Worm (Caenorhabditis elegans) whole organism, L4 larva: ENCODE measurements around the gene srtx-1.

Experiments
- D1046.2 ChIP-seq: fragments of 200-800 bp; sonication (Bioruptor generic); IDR thresholded peaks from 2 replicates; pipeline ENCODE4 v1.3.6; 2022; ENCODE audit warnings: missing genetic modification characterization, missing compliant biosample characterization
- F26F4.8 ChIP-seq: fragments of 200-800 bp; sonication (Bioruptor generic); conservative IDR thresholded peaks from 2 replicates; pipeline ENCODE4 v1.3.6; 2022; ENCODE audit warnings: missing genetic modification characterization, missing compliant biosample characterization
- T26A8.4 ChIP-seq: fragments of 200-800 bp; sonication (Bioruptor generic); IDR thresholded peaks from 2 replicates; pipeline ENCODE4 v1.3.6; 2022; ENCODE audit warnings: missing genetic modification characterization, missing compliant biosample characterization
- ZK337.2 ChIP-seq: fragments of 200-800 bp; sonication (Bioruptor generic); IDR thresholded peaks from 2 replicates; pipeline ENCODE4 v1.3.6; 2022; ENCODE audit warnings: missing genetic modification reagents, missing genetic modification characterization, missing compliant biosample characterization
- aha-1 ChIP-seq: fragments of 150-350 bp; peaks from one replicate; lab custom pipeline; 2014; ENCODE audit warnings: missing biosample characterization, missing genetic modification characterization
- attf-4 ChIP-seq: sonication (generic microtip); optimal IDR thresholded peaks from 3 replicates; lab custom pipeline; 2017; ENCODE audit warnings: missing biosample characterization, missing genetic modification characterization
- ceh-20 ChIP-seq: fragments of 200-800 bp; sonication (Bioruptor generic); IDR thresholded peaks from 2 replicates; pipeline ENCODE4 v1.3.6; 2022; ENCODE audit warnings: missing genetic modification reagents, missing genetic modification characterization, missing compliant biosample characterization
- ceh-28 ChIP-seq: fragments of 150-350 bp; optimal IDR thresholded peaks from 2 replicates; lab custom pipeline; 2014; ENCODE audit warnings: missing biosample characterization, missing genetic modification reagents, missing genetic modification characterization
- ces-1 ChIP-seq: fragments of 150-350 bp; sonication (generic microtip); optimal IDR thresholded peaks from 4 replicates; lab custom pipeline; 2014; ENCODE audit warnings: missing biosample characterization, missing genetic modification reagents, missing genetic modification characterization
- ctbp-1 ChIP-seq: fragments of 200-800 bp; sonication (Bioruptor generic); IDR thresholded peaks from 2 replicates; pipeline ENCODE4 v1.3.6; 2022; ENCODE audit warnings: missing genetic modification reagents, missing genetic modification characterization, missing compliant biosample characterization
- daf-16 ChIP-seq, 3 experiments: sonication (generic microtip); optimal IDR thresholded peaks; 2 replicates each; lab custom pipeline; 2016 to 2017; ENCODE audit warnings: missing genetic modification characterization in 3 of 3, missing genetic modification reagents in 3 of 3, mild to moderate bottlenecking in 2 of 3, missing compliant biosample characterization in 2 of 3, missing biosample characterization in 1 of 3, moderate library complexity in 1 of 3
- daf-19 ChIP-seq: fragments of 200-800 bp; sonication (Bioruptor generic); conservative IDR thresholded peaks from 2 replicates; pipeline ENCODE4 v1.3.6; 2022; ENCODE audit warnings: missing genetic modification characterization, missing compliant biosample characterization
- daf-8 ChIP-seq: fragments of 200-800 bp; sonication (Bioruptor generic); IDR thresholded peaks from 2 replicates; pipeline ENCODE4 v1.3.6; 2022; ENCODE audit warnings: missing genetic modification characterization, missing compliant biosample characterization
- dmd-8 ChIP-seq: fragments of 200-800 bp; sonication (Bioruptor generic); IDR thresholded peaks from 2 replicates; pipeline ENCODE4 v1.3.6; 2022; ENCODE audit warnings: missing genetic modification characterization, missing compliant biosample characterization
- dmd-9 ChIP-seq: fragments of 200-800 bp; sonication (Bioruptor generic); IDR thresholded peaks from 2 replicates; pipeline ENCODE4 v1.3.6; 2022; ENCODE audit warnings: missing genetic modification reagents, missing genetic modification characterization, missing compliant biosample characterization
- dpl-1 ChIP-seq: fragments of 150-350 bp; optimal IDR thresholded peaks from 2 replicates; lab custom pipeline; 2014; ENCODE audit warnings: missing biosample characterization, missing genetic modification reagents, missing genetic modification characterization
- dve-1 ChIP-seq: sonication (generic microtip); optimal IDR thresholded peaks from 2 replicates; lab custom pipeline; 2017; ENCODE audit warnings: antibody characterized with exemption, mild to moderate bottlenecking, missing genetic modification characterization, missing compliant biosample characterization; ENCODE audit not compliant: insufficient read depth
- egl-27 ChIP-seq: sonication (generic microtip); optimal IDR thresholded peaks from 3 replicates; lab custom pipeline; 2017; ENCODE audit warnings: missing biosample characterization, missing genetic modification reagents, missing genetic modification characterization
- hif-1 ChIP-seq, 2 experiments: sonication (generic microtip); optimal IDR thresholded peaks; 2 replicates each; lab custom pipeline; 2016 to 2017; ENCODE audit warnings: missing compliant biosample characterization in 2 of 2, missing genetic modification characterization in 2 of 2, missing genetic modification reagents in 2 of 2, missing genotype in 2 of 2, mild to moderate bottlenecking in 1 of 2
- hlh-11 ChIP-seq: fragments of 200-800 bp; sonication (Bioruptor generic); optimal IDR thresholded peaks from 2 replicates; lab custom pipeline; 2018; ENCODE audit warnings: mild to moderate bottlenecking, missing genetic modification characterization, missing compliant biosample characterization
- hlh-30 ChIP-seq: sonication (generic microtip); optimal IDR thresholded peaks from 2 replicates; lab custom pipeline; 2017; ENCODE audit warnings: antibody characterized with exemption, mild to moderate bottlenecking, missing genetic modification characterization, missing compliant biosample characterization; ENCODE audit not compliant: insufficient read depth
- hmg-1.1 ChIP-seq: fragments of 200-800 bp; sonication (Bioruptor generic); IDR thresholded peaks from 2 replicates; pipeline ENCODE4 v1.3.6; 2022; ENCODE audit warnings: missing genetic modification reagents, missing genetic modification characterization, missing compliant biosample characterization
- jun-1 ChIP-seq: fragments of 150-350 bp; optimal IDR thresholded peaks from 2 replicates; lab custom pipeline; 2014; ENCODE audit warnings: missing biosample characterization, missing genetic modification reagents, missing genetic modification characterization
- lir-3 ChIP-seq: sonication (generic microtip); optimal IDR thresholded peaks from 2 replicates; lab custom pipeline; 2016; ENCODE audit warnings: mild to moderate bottlenecking, missing genetic modification characterization, missing compliant biosample characterization
- lsy-2 ChIP-seq, 2 experiments: fragments of 150-350 bp in 1 of 2; sonication (generic microtip) in 1 of 2; optimal IDR thresholded peaks; 2 replicates each; lab custom pipeline; 2014 to 2017; ENCODE audit warnings: missing biosample characterization in 2 of 2, missing genetic modification characterization in 2 of 2
- madf-9 ChIP-seq: fragments of 200-800 bp; sonication (Bioruptor generic); conservative IDR thresholded peaks from 2 replicates; pipeline ENCODE4 v1.3.6; 2022; ENCODE audit warnings: missing genetic modification reagents, missing genetic modification characterization, missing compliant biosample characterization
- mdl-1 ChIP-seq, 2 experiments: fragments of 150-350 bp in 1 of 2; sonication (generic microtip) in 1 of 2; optimal IDR thresholded peaks; 2 replicates each; lab custom pipeline; 2014 to 2017; ENCODE audit warnings: missing biosample characterization in 2 of 2, missing genetic modification characterization in 2 of 2
- mxl-3 ChIP-seq: fragments of 200-800 bp; sonication (Bioruptor generic); optimal IDR thresholded peaks from 2 replicates; lab custom pipeline; 2018; ENCODE audit warnings: mild to moderate bottlenecking, missing genetic modification characterization, missing compliant biosample characterization
- nhr-10 ChIP-seq: fragments of 150-350 bp; optimal IDR thresholded peaks from 2 replicates; lab custom pipeline; 2014; ENCODE audit warnings: missing biosample characterization, missing genetic modification characterization
- nhr-102 ChIP-seq: sonication (generic microtip); optimal IDR thresholded peaks from 2 replicates; lab custom pipeline; 2016; ENCODE audit warnings: mild to moderate bottlenecking, missing genetic modification characterization, moderate library complexity, missing compliant biosample characterization
- nhr-111 ChIP-seq: fragments of 200-800 bp; sonication (Bioruptor generic); optimal IDR thresholded peaks from 2 replicates; lab custom pipeline; 2018; ENCODE audit warnings: mild to moderate bottlenecking, missing genetic modification characterization, missing compliant biosample characterization
- nhr-25 ChIP-seq: sonication (generic microtip); optimal IDR thresholded peaks from 2 replicates; lab custom pipeline; 2017; ENCODE audit warnings: missing genetic modification characterization, mild to moderate bottlenecking, missing compliant biosample characterization, antibody characterized with exemption, moderate library complexity, borderline replicate concordance; ENCODE audit not compliant: insufficient read depth
- nhr-42 ChIP-seq: fragments of 200-800 bp; sonication (Bioruptor generic); IDR thresholded peaks from 2 replicates; pipeline ENCODE4 v1.3.6; 2022; ENCODE audit warnings: missing genetic modification characterization, missing compliant biosample characterization
- nhr-48 ChIP-seq: sonication (generic microtip); optimal IDR thresholded peaks from 2 replicates; lab custom pipeline; 2016; ENCODE audit warnings: mild to moderate bottlenecking, missing genetic modification characterization, missing compliant biosample characterization
- nhr-6 ChIP-seq: fragments of 150-350 bp; optimal IDR thresholded peaks from 2 replicates; lab custom pipeline; 2014; ENCODE audit warnings: missing biosample characterization, missing genetic modification characterization
- nhr-77 ChIP-seq: fragments of 150-350 bp; optimal IDR thresholded peaks from 2 replicates; lab custom pipeline; 2014; ENCODE audit warnings: missing biosample characterization, missing genetic modification characterization
- pqm-1 ChIP-seq: sonication (generic microtip); optimal IDR thresholded peaks from 2 replicates; lab custom pipeline; 2017; ENCODE audit warnings: missing biosample characterization, missing genetic modification characterization
- rbr-2 ChIP-seq: sonication (generic microtip); optimal IDR thresholded peaks from 2 replicates; lab custom pipeline; 2016; ENCODE audit warnings: missing genotype, missing genetic modification characterization, missing compliant biosample characterization
- saeg-2 ChIP-seq: fragments of 200-800 bp; sonication (Bioruptor generic); IDR thresholded peaks from 2 replicates; pipeline ENCODE4 v1.3.6; 2022; ENCODE audit warnings: missing genetic modification reagents, missing genetic modification characterization, missing compliant biosample characterization
- sdz-12 ChIP-seq: fragments of 200-800 bp; sonication (Bioruptor generic); optimal IDR thresholded peaks from 2 replicates; lab custom pipeline; 2018; ENCODE audit warnings: mild to moderate bottlenecking, missing genetic modification characterization, missing compliant biosample characterization
- skn-1 ChIP-seq: fragments of 150-350 bp; optimal IDR thresholded peaks from 2 replicates; lab custom pipeline; 2014; ENCODE audit warnings: missing biosample characterization, missing genetic modification characterization
- snpc-1.2 ChIP-seq: fragments of 200-800 bp; sonication (Bioruptor generic); IDR thresholded peaks from 2 replicates; pipeline ENCODE4 v1.3.6; 2022; ENCODE audit warnings: missing genetic modification reagents, missing genetic modification characterization, missing compliant biosample characterization
- snpc-4 ChIP-seq: fragments of 150-350 bp; optimal IDR thresholded peaks from 2 replicates; lab custom pipeline; 2014; ENCODE audit warnings: missing biosample characterization, missing genetic modification characterization
- spr-1 ChIP-seq: sonication (generic microtip); optimal IDR thresholded peaks from 2 replicates; lab custom pipeline; 2016; ENCODE audit warnings: mild to moderate bottlenecking, missing genetic modification characterization, missing compliant biosample characterization
- unc-62 ChIP-seq, 3 experiments: fragments of 150-350 bp in 1 of 3; sonication (generic microtip); optimal IDR thresholded peaks in 2 of 3; peaks in 1 of 3; 1 replicate in 1 of 3; 2 replicates in 2 of 3; lab custom pipeline; 2014 to 2017; ENCODE audit warnings: missing biosample characterization in 3 of 3, missing genetic modification characterization in 3 of 3, missing genetic modification reagents in 3 of 3, missing genotype in 1 of 3
- zfp-3 ChIP-seq: fragments of 200-800 bp; sonication (Bioruptor generic); conservative IDR thresholded peaks from 2 replicates; pipeline ENCODE4 v1.3.6; 2022; ENCODE audit warnings: missing genetic modification reagents, missing genetic modification characterization, missing compliant biosample characterization

Gene srtx-1

ce11 chrIV:7400502-7401118, 20.4 kb upstream of the srtx-1 start:
- TF ChIP-seq hlh-30 (peak; percentile 2), rbr-2 (tag; lab: Kevin White, UChicago) (peak; percentile 5), hif-1 (tag; optimal IDR thresholded peaks at IDR 0.05; lab: Kevin White, UChicago) (peak in 1 of 2 experiments; percentile 25), mdl-1 (tag; optimal IDR thresholded peaks at IDR 0.05; lab: Kevin White, UChicago) (peak in 1 of 2 experiments; percentile 25), aha-1 (tag; lab: Kevin White, UChicago) (peak; percentile 41), ceh-20 (GFP tag; lab: Robert Waterston, UW) (no peak), unc-62 (GFP tag; optimal IDR thresholded peaks at IDR 0.05 in 1 of 2; lab: Kevin White, UChicago) (peak in 1 of 2 experiments; percentile 76), unc-62 (tag; optimal IDR thresholded peaks at IDR 0.05; lab: Kevin White, UChicago) (no peak), hmg-1.1 (GFP tag; lab: Robert Waterston, UW) (0 out of 2 replicates have a peak, but pooled peaks have one; percentile 14), hlh-11 (tag; lab: Kevin White, UChicago) (peak; percentile 4), nhr-10 (tag; lab: Kevin White, UChicago) (no peak)

- no peak for TF ChIP-seq nhr-25 (tag; lab: Kevin White, UChicago)
- TF ChIP-seq dmd-8 (GFP tag; lab: Robert Waterston, UW) = no peak
- TF ChIP-seq egl-27 (tag; lab: Kevin White, UChicago) = no peak
- no peak for TF ChIP-seq ces-1 (GFP tag; lab: Kevin White, UChicago)
- peak; percentile 74 for TF ChIP-seq ceh-20 (GFP tag; lab: Robert Waterston, UW)
- TF ChIP-seq hlh-11 (tag; lab: Kevin White, UChicago) = peak; percentile 74
- no peak for TF ChIP-seq attf-4 (tag; lab: Kevin White, UChicago)
- TF ChIP-seq nhr-77 (tag; lab: Kevin White, UChicago) = no peak
- TF ChIP-seq daf-16 (GFP tag; optimal IDR thresholded peaks at IDR 0.05; lab: Kevin White, UChicago) = no peak
- TF ChIP-seq daf-16 (tag; optimal IDR thresholded peaks at IDR 0.05; lab: Kevin White, UChicago) = no peak
- TF ChIP-seq nhr-42 (GFP tag; lab: Robert Waterston, UW) = no peak
- no peak for TF ChIP-seq nhr-102 (tag; lab: Kevin White, UChicago)
- no peak for TF ChIP-seq skn-1 (tag; lab: Kevin White, UChicago)
- TF ChIP-seq dpl-1 (GFP tag; lab: Kevin White, UChicago) = peak; percentile 5
- no peak for TF ChIP-seq ZK337.2 (GFP tag; lab: Robert Waterston, UW)
- no peak for TF ChIP-seq zfp-3 (GFP tag; lab: Robert Waterston, UW)
- no peak for TF ChIP-seq saeg-2
- no peak for TF ChIP-seq snpc-4 (tag; lab: Kevin White, UChicago)
- no peak for TF ChIP-seq snpc-1.2 (GFP tag; lab: Robert Waterston, UW)
- TF ChIP-seq dmd-9 (GFP tag; lab: Robert Waterston, UW) = no peak
- peak in 1 of 2 experiments; percentile 61 for TF ChIP-seq unc-62 (GFP tag; optimal IDR thresholded peaks at IDR 0.05 in 1 of 2; lab: Kevin White, UChicago)
- TF ChIP-seq unc-62 (tag; optimal IDR thresholded peaks at IDR 0.05; lab: Kevin White, UChicago) = no peak
- no peak for TF ChIP-seq nhr-6 (tag; lab: Kevin White, UChicago)
- TF ChIP-seq pqm-1 (tag; lab: Kevin White, UChicago) = no peak
- TF ChIP-seq lir-3 = no peak
- TF ChIP-seq F26F4.8 (GFP tag; lab: Robert Waterston, UW) = no peak
- peak; percentile 88 for TF ChIP-seq ctbp-1 (GFP tag; lab: Robert Waterston, UW)
- no peak for TF ChIP-seq dve-1 (tag; lab: Kevin White, UChicago)
- no peak for TF ChIP-seq daf-8
- TF ChIP-seq ceh-28 (tag; lab: Kevin White, UChicago) = peak; percentile 56
- no peak for TF ChIP-seq madf-9 (GFP tag; lab: Robert Waterston, UW)
- peak in 1 of 2 experiments; percentile 65 for TF ChIP-seq hif-1 (tag; optimal IDR thresholded peaks at IDR 0.05; lab: Kevin White, UChicago)
- TF ChIP-seq mxl-3 = no peak
- TF ChIP-seq sdz-12 (GFP tag; lab: Kevin White, UChicago) = no peak
- TF ChIP-seq nhr-111 (GFP tag; lab: Kevin White, UChicago) = no peak
- no peak for TF ChIP-seq D1046.2 (GFP tag; lab: Robert Waterston, UW)
- TF ChIP-seq mdl-1 (tag; optimal IDR thresholded peaks at IDR 0.05; lab: Kevin White, UChicago) = peak in 1 of 2 experiments; percentile 35
- peak; percentile 25 to 71 for TF ChIP-seq lsy-2 (tag; optimal IDR thresholded peaks at IDR 0.05; lab: Kevin White, UChicago)
- no peak for TF ChIP-seq T26A8.4
- no peak for TF ChIP-seq spr-1
- TF ChIP-seq daf-19 (GFP tag; lab: Robert Waterston, UW) = no peak
- TF ChIP-seq jun-1 = no peak
- TF ChIP-seq nhr-48 = no peak
Observed at ce11 chrIV:7402077-7402476, 18.9 kb upstream of the srtx-1 start.
